Worm (Caenorhabditis elegans) whole organism, L1 larva: ENCODE results near the gene Y41G9A.5.

Source experiments
- C16A3.4 ChIP-seq: fragments of 150-350 bp; optimal IDR thresholded peaks from 2 replicates; lab custom pipeline; 2014; ENCODE audit warnings: missing biosample characterization, missing genetic modification characterization
- C34B4.2 ChIP-seq: sonication (generic microtip); optimal IDR thresholded peaks from 2 replicates; lab custom pipeline; 2017; ENCODE audit warnings: mild to moderate bottlenecking, missing genetic modification characterization, missing compliant biosample characterization
- F16B12.6 ChIP-seq: fragments of 150-350 bp; optimal IDR thresholded peaks from 2 replicates; lab custom pipeline; 2014; ENCODE audit warnings: missing biosample characterization, missing genetic modification characterization
- alr-1 ChIP-seq: fragments of 200-800 bp; sonication (Bioruptor generic); optimal IDR thresholded peaks from 2 replicates; lab custom pipeline; 2018; ENCODE audit warnings: borderline replicate concordance, mild to moderate bottlenecking, missing genetic modification characterization, missing compliant biosample characterization
- ama-1 ChIP-seq: fragments of 150-350 bp; optimal IDR thresholded peaks from 2 replicates; lab custom pipeline; 2014
- blmp-1 ChIP-seq: fragments of 150-350 bp; optimal IDR thresholded peaks from 2 replicates; lab custom pipeline; 2014; ENCODE audit warnings: missing biosample characterization, missing genetic modification characterization
- ceh-8 ChIP-seq: fragments of 200-800 bp; sonication (Bioruptor generic); optimal IDR thresholded peaks from 2 replicates; lab custom pipeline; 2018; ENCODE audit warnings: mild to moderate bottlenecking, missing genetic modification characterization, moderate library complexity, missing compliant biosample characterization
- ceh-82 ChIP-seq, 3 experiments: fragments of 150-350 bp in 1 of 3; sonication (generic microtip) in 2 of 3; optimal IDR thresholded peaks; 2 replicates each; lab custom pipeline; 2014 to 2017; ENCODE audit warnings: missing biosample characterization in 3 of 3, missing genetic modification characterization in 3 of 3
- ceh-90 ChIP-seq: sonication (generic microtip); optimal IDR thresholded peaks from 2 replicates; lab custom pipeline; 2016; ENCODE audit warnings: missing genetic modification characterization, missing compliant biosample characterization
- ces-1 ChIP-seq: fragments of 150-350 bp; optimal IDR thresholded peaks from 2 replicates; lab custom pipeline; 2014; ENCODE audit warnings: missing biosample characterization, missing genetic modification reagents, missing genetic modification characterization
- dsc-1 ChIP-seq: sonication (generic microtip); optimal IDR thresholded peaks from 2 replicates; lab custom pipeline; 2016; ENCODE audit warnings: mild to moderate bottlenecking, missing genetic modification characterization, missing compliant biosample characterization
- efl-1 ChIP-seq, 4 experiments: fragments of 150-350 bp; optimal IDR thresholded peaks in 3 of 4; peaks in 1 of 4; 1 replicate in 1 of 4; 2 replicates in 3 of 4; lab custom pipeline; 2014; ENCODE audit warnings: missing biosample characterization in 2 of 4, missing genetic modification characterization in 2 of 4, missing genetic modification reagents in 2 of 4
- efl-3 ChIP-seq: fragments of 200-800 bp; sonication (Bioruptor generic); optimal IDR thresholded peaks from 2 replicates; lab custom pipeline; 2018; ENCODE audit warnings: mild to moderate bottlenecking, missing genetic modification characterization, missing compliant biosample characterization
- ets-5 ChIP-seq: fragments of 200-800 bp; sonication (Bioruptor generic); IDR thresholded peaks from 2 replicates; pipeline ENCODE4 v1.3.6; 2022; ENCODE audit warnings: missing genetic modification characterization, missing compliant biosample characterization
- fkh-4 ChIP-seq: sonication (generic microtip); optimal IDR thresholded peaks from 2 replicates; lab custom pipeline; 2016; ENCODE audit warnings: missing compliant biosample characterization, missing genetic modification characterization, borderline replicate concordance
- fkh-8 ChIP-seq: sonication (generic microtip); optimal IDR thresholded peaks from 2 replicates; lab custom pipeline; 2016; ENCODE audit warnings: mild to moderate bottlenecking, missing genetic modification characterization, missing compliant biosample characterization
- fos-1 ChIP-seq: fragments of 150-350 bp; optimal IDR thresholded peaks from 2 replicates; lab custom pipeline; 2014; ENCODE audit warnings: missing biosample characterization, missing genetic modification characterization
- isw-1 ChIP-seq: fragments of 200-800 bp; sonication (Bioruptor generic); IDR thresholded peaks from 2 replicates; pipeline ENCODE4 v1.3.6; 2022; ENCODE audit warnings: missing genetic modification characterization, missing compliant biosample characterization
- jun-1 ChIP-seq: fragments of 150-350 bp; optimal IDR thresholded peaks from 2 replicates; lab custom pipeline; 2014; ENCODE audit warnings: missing biosample characterization, missing genetic modification reagents, missing genetic modification characterization
- lin-14 ChIP-seq: fragments of 200-800 bp; sonication (Bioruptor generic); optimal IDR thresholded peaks from 2 replicates; lab custom pipeline; 2018; ENCODE audit warnings: mild to moderate bottlenecking, missing genetic modification characterization, moderate library complexity, missing compliant biosample characterization
- lin-15B ChIP-seq: fragments of 150-350 bp; sonication (generic microtip); optimal IDR thresholded peaks from 3 replicates; lab custom pipeline; 2014; ENCODE audit warnings: missing biosample characterization, missing genetic modification characterization
- lin-35 ChIP-seq, 2 experiments: fragments of 150-350 bp; optimal IDR thresholded peaks; 2 replicates each; lab custom pipeline; 2014; ENCODE audit warnings: missing biosample characterization in 2 of 2, missing genetic modification characterization in 2 of 2, missing genetic modification reagents in 2 of 2
- mab-9 ChIP-seq: fragments of 200-800 bp; sonication (Bioruptor generic); IDR thresholded peaks from 2 replicates; pipeline ENCODE4 v1.3.6; 2022; ENCODE audit warnings: missing genetic modification reagents, missing genetic modification characterization, missing compliant biosample characterization
- nhr-11 ChIP-seq: fragments of 150-350 bp; optimal IDR thresholded peaks from 2 replicates; lab custom pipeline; 2014; ENCODE audit warnings: missing biosample characterization, missing genetic modification characterization
- nhr-47 ChIP-seq: sonication (generic microtip); optimal IDR thresholded peaks from 2 replicates; lab custom pipeline; 2016; ENCODE audit warnings: mild to moderate bottlenecking, missing genetic modification characterization, moderate library complexity, missing compliant biosample characterization
- nhr-76 ChIP-seq: sonication (generic microtip); optimal IDR thresholded peaks from 2 replicates; lab custom pipeline; 2017; ENCODE audit warnings: missing biosample characterization, missing genetic modification characterization
- nhr-85 ChIP-seq: sonication (generic microtip); peaks from one replicate; lab custom pipeline; 2016; ENCODE audit warnings: missing genetic modification characterization, inconsistent platforms, missing compliant biosample characterization
- snpc-4 ChIP-seq: fragments of 150-350 bp; optimal IDR thresholded peaks from 2 replicates; lab custom pipeline; 2014; ENCODE audit warnings: missing biosample characterization, missing genetic modification characterization
- swsn-7 ChIP-seq: sonication (generic microtip); optimal IDR thresholded peaks from 2 replicates; lab custom pipeline; 2016; ENCODE audit warnings: missing genetic modification characterization, missing compliant biosample characterization
- tbx-2 ChIP-seq: sonication (generic microtip); optimal IDR thresholded peaks from 2 replicates; lab custom pipeline; 2016; ENCODE audit warnings: missing genetic modification characterization, missing compliant biosample characterization
- unc-130 ChIP-seq: fragments of 150-350 bp; optimal IDR thresholded peaks from 2 replicates; lab custom pipeline; 2017; ENCODE audit warnings: missing biosample characterization, missing genetic modification characterization, inconsistent platforms
- vab-15 ChIP-seq: sonication (generic microtip); optimal IDR thresholded peaks from 2 replicates; lab custom pipeline; 2017; ENCODE audit warnings: missing genotype, mild to moderate bottlenecking, missing genetic modification characterization, missing compliant biosample characterization
- xbp-1 ChIP-seq: sonication (generic microtip); optimal IDR thresholded peaks from 2 replicates; lab custom pipeline; 2016; ENCODE audit warnings: missing genetic modification characterization, missing compliant biosample characterization
- zip-4 ChIP-seq: fragments of 200-800 bp; sonication (Bioruptor generic); optimal IDR thresholded peaks from 2 replicates; lab custom pipeline; 2018; ENCODE audit warnings: mild to moderate bottlenecking, missing genetic modification characterization, moderate library complexity, missing compliant biosample characterization

Gene Y41G9A.5

ce11 chrX:2923888-2924287 is 22.6 kb upstream of the Y41G9A.5 start, which contains the start of gene hst-3.2:
TSS of gene hst-3.2 (minus strand) at chrX:2923988.
- no peak for TF ChIP-seq isw-1 (GFP tag; lab: Robert Waterston, UW)
- TF ChIP-seq ceh-8 (GFP tag; lab: Kevin White, UChicago) = no peak
- TF ChIP-seq blmp-1 (tag; lab: Kevin White, UChicago) = no peak
- TF ChIP-seq mab-9 = no peak
- TF ChIP-seq vab-15 (tag; lab: Kevin White, UChicago) = no peak
- TF ChIP-seq nhr-47 = no peak
- TF ChIP-seq ets-5 (GFP tag; lab: Robert Waterston, UW) = no peak
- TF ChIP-seq alr-1 (tag; lab: Kevin White, UChicago) = no peak
- TF ChIP-seq jun-1 (tag; lab: Kevin White, UChicago) = no peak
- no peak for TF ChIP-seq fkh-4 (tag; lab: Kevin White, UChicago)
- TF ChIP-seq C16A3.4 = no peak
- TF ChIP-seq snpc-4 (tag; lab: Kevin White, UChicago) = no peak
- TF ChIP-seq ces-1 (GFP tag; lab: Kevin White, UChicago) = no peak
- TF ChIP-seq ceh-90 (tag; lab: Kevin White, UChicago) = no peak
- TF ChIP-seq xbp-1 (tag; lab: Kevin White, UChicago) = no peak
- no peak for TF ChIP-seq ceh-82 (tag; optimal IDR thresholded peaks at IDR 0.05; lab: Kevin White, UChicago)
- no peak for TF ChIP-seq dsc-1 (tag; lab: Kevin White, UChicago)
- no peak for TF ChIP-seq fkh-8 (tag; lab: Kevin White, UChicago)
- no peak for TF ChIP-seq ama-1 (lab: Kevin White, UChicago)
- no peak for TF ChIP-seq C34B4.2 (tag; lab: Kevin White, UChicago)
- TF ChIP-seq, all 84 proteins: peak for 0

- TF ChIP-seq tbx-2 (tag; lab: Kevin White, UChicago) = peak; percentile 24
- TF ChIP-seq fos-1 = no peak
- TF ChIP-seq lin-14 (GFP tag; lab: Kevin White, UChicago) = peak; percentile 33
- no peak for TF ChIP-seq F16B12.6 (tag; lab: Kevin White, UChicago)
Measured at ce11 chrX:2924438-2924837, 22.0 kb upstream of the Y41G9A.5 start.

- TF ChIP-seq lin-15B (tag; lab: Kevin White, UChicago) (no peak), ceh-82 (tag; optimal IDR thresholded peaks at IDR 0.05; lab: Kevin White, UChicago) (no peak), lin-14 (GFP tag; lab: Kevin White, UChicago) (peak; percentile 24), nhr-11 (no peak), efl-1 (optimal IDR thresholded peaks at IDR 0.05; lab: Kevin White, UChicago) (no peak), efl-1 (GFP tag; optimal IDR thresholded peaks at IDR 0.05 in 1 of 2; lab: Kevin White, UChicago) (peak in 1 of 2 experiments; percentile 56), swsn-7 (tag; lab: Kevin White, UChicago) (no peak), nhr-76 (tag; lab: Kevin White, UChicago) (no peak)
Measured at ce11 chrX:2925950-2926349, 20.5 kb upstream of the Y41G9A.5 start.

- TF ChIP-seq lin-14 (GFP tag; lab: Kevin White, UChicago) (peak; percentile 11), lin-35 (GFP tag; optimal IDR thresholded peaks at IDR 0.05; lab: Kevin White, UChicago) (no peak)
- TF ChIP-seq, all 84 proteins: peak for 1
Measured at ce11 chrX:2927576-2927975, 18.9 kb upstream of the Y41G9A.5 start.

ce11 chrX:2928089-2928488 is 18.4 kb upstream of the Y41G9A.5 start:
- TF ChIP-seq unc-130 (tag; lab: Kevin White, UChicago) (no peak), efl-3 (GFP tag; lab: Kevin White, UChicago) (no peak), efl-1 (optimal IDR thresholded peaks at IDR 0.05; lab: Kevin White, UChicago) (no peak), efl-1 (GFP tag; optimal IDR thresholded peaks at IDR 0.05 in 1 of 2; lab: Kevin White, UChicago) (peak in 1 of 2 experiments; percentile 75), zip-4 (no peak), nhr-85 (tag; lab: Kevin White, UChicago) (peak; percentile 71)
